Worm (Caenorhabditis elegans): ENCODE data around the gene C53D6.4.

- TF ChIP-seq elt-2 (tag; optimal IDR thresholded peaks at IDR 0.05): no peak
- TF ChIP-seq ama-1 (optimal IDR thresholded peaks at IDR 0.05): no peak
- no peak for TF ChIP-seq pqm-1 (tag; optimal IDR thresholded peaks at IDR 0.05)
- TF ChIP-seq eyg-1 (tag; optimal IDR thresholded peaks at IDR 0.05): no peak
- TF ChIP-seq hlh-6 (tag; optimal IDR thresholded peaks at IDR 0.05): no peak
These were observed 49.0 kb upstream of the C53D6.4 start, which contains the start of gene nhr-11 for ce11 chrIV:9069703-9070102.

Measured in whole organism, late embryonic.